Worm (Caenorhabditis elegans) whole organism, young adult: ENCODE data around the gene F52B11.5.
A peak's percentile ranks its signal among the peaks of the same experiment; 100 is the strongest.

ENCODE experiments used
- B0019.2 ChIP-seq: fragments of 200-800 bp; sonication (Bioruptor generic); conservative IDR thresholded peaks from 2 replicates; pipeline ENCODE4 v1.3.6; 2022; ENCODE audit warnings: missing genetic modification reagents, missing genetic modification characterization, missing compliant biosample characterization
- B0035.1 ChIP-seq: sonication (generic microtip); optimal IDR thresholded peaks from 2 replicates; lab custom pipeline; 2016; ENCODE audit warnings: missing genetic modification characterization, mild to moderate bottlenecking, missing compliant biosample characterization, missing genotype, missing genetic modification reagents
- B0261.1 ChIP-seq: sonication (generic microtip); optimal IDR thresholded peaks from 2 replicates; lab custom pipeline; 2016; ENCODE audit warnings: mild to moderate bottlenecking, missing genetic modification characterization, moderate library complexity, missing compliant biosample characterization
- B0336.3 ChIP-seq: fragments of 200-800 bp; sonication (Bioruptor generic); IDR thresholded peaks from 2 replicates; pipeline ENCODE4 v1.3.6; 2022; ENCODE audit warnings: missing genetic modification characterization, missing compliant biosample characterization
- C06A6.2 ChIP-seq: fragments of 200-800 bp; sonication (Bioruptor generic); conservative IDR thresholded peaks from 2 replicates; pipeline ENCODE4 v1.3.6; 2022; ENCODE audit warnings: missing genetic modification characterization, missing compliant biosample characterization
- F23B12.7 ChIP-seq: sonication (generic microtip); optimal IDR thresholded peaks from 2 replicates; lab custom pipeline; 2017; ENCODE audit warnings: missing genetic modification characterization, mild to moderate bottlenecking, missing compliant biosample characterization, antibody characterized with exemption, moderate library complexity; ENCODE audit not compliant: insufficient read depth
- F33H1.4 ChIP-seq: fragments of 200-800 bp; sonication (Bioruptor generic); IDR thresholded peaks from 2 replicates; pipeline ENCODE4 v1.3.6; 2022; ENCODE audit warnings: missing genetic modification reagents, missing genetic modification characterization, missing compliant biosample characterization
- F37B4.10 ChIP-seq: fragments of 200-800 bp; sonication (Bioruptor generic); IDR thresholded peaks from 2 replicates; pipeline ENCODE4 v1.3.6; 2022; ENCODE audit warnings: missing genetic modification characterization, missing compliant biosample characterization
- F49E8.2 ChIP-seq: sonication (generic microtip); optimal IDR thresholded peaks from 3 replicates; lab custom pipeline; 2017; ENCODE audit warnings: missing genetic modification characterization, mild to moderate bottlenecking, missing compliant biosample characterization, antibody characterized with exemption, moderate library complexity; ENCODE audit not compliant: insufficient read depth
- F57A8.1 ChIP-seq: fragments of 200-800 bp; sonication (Bioruptor generic); optimal IDR thresholded peaks from 2 replicates; lab custom pipeline; 2018; ENCODE audit warnings: mild to moderate bottlenecking, missing genetic modification characterization, moderate library complexity, missing compliant biosample characterization
- K11D2.4 ChIP-seq: fragments of 200-800 bp; sonication (Bioruptor generic); IDR thresholded peaks from 2 replicates; pipeline ENCODE4 v1.3.6; 2022; ENCODE audit warnings: missing genetic modification reagents, missing genetic modification characterization, missing compliant biosample characterization
- K12H6.12 ChIP-seq: fragments of 200-800 bp; sonication (Bioruptor generic); optimal IDR thresholded peaks from 2 replicates; lab custom pipeline; 2018; ENCODE audit warnings: mild to moderate bottlenecking, missing genetic modification characterization, missing compliant biosample characterization
- T07F8.4 ChIP-seq: sonication (generic microtip); optimal IDR thresholded peaks from 2 replicates; lab custom pipeline; 2016; ENCODE audit warnings: mild to moderate bottlenecking, missing genetic modification characterization, moderate library complexity, missing compliant biosample characterization
- Y53F4B.3 ChIP-seq: fragments of 200-800 bp; sonication (Bioruptor generic); IDR thresholded peaks from 2 replicates; pipeline ENCODE4 v1.3.6; 2022; ENCODE audit warnings: missing genetic modification reagents, missing genetic modification characterization, missing compliant biosample characterization
- Y67H2A.10 ChIP-seq: fragments of 200-800 bp; sonication (Bioruptor generic); conservative IDR thresholded peaks from 2 replicates; pipeline ENCODE4 v1.3.6; 2022; ENCODE audit warnings: missing genetic modification reagents, missing genetic modification characterization, missing compliant biosample characterization
- aptf-3 ChIP-seq: fragments of 200-800 bp; sonication (Bioruptor generic); IDR thresholded peaks from 2 replicates; pipeline ENCODE4 v1.3.6; 2022; ENCODE audit warnings: missing genetic modification characterization, missing compliant biosample characterization
- attf-6 ChIP-seq: fragments of 200-800 bp; sonication (Bioruptor generic); IDR thresholded peaks from 2 replicates; pipeline ENCODE4 v1.3.6; 2022; ENCODE audit warnings: missing genetic modification reagents, missing genetic modification characterization, missing compliant biosample characterization
- cebp-1 ChIP-seq, 2 experiments: fragments of 200-800 bp in 1 of 2; sonication (Bioruptor generic) in 1 of 2; sonication (generic microtip) in 1 of 2; IDR thresholded peaks in 1 of 2; optimal IDR thresholded peaks in 1 of 2; 2 replicates each; pipeline versions ENCODE4 v1.3.6 to Lab custom; 2017 to 2022; ENCODE audit warnings: missing compliant biosample characterization in 2 of 2, missing genetic modification characterization in 2 of 2, mild to moderate bottlenecking in 1 of 2, missing genetic modification reagents in 1 of 2, moderate library complexity in 1 of 2
- cebp-2 ChIP-seq: fragments of 200-800 bp; sonication (Bioruptor generic); IDR thresholded peaks from 2 replicates; pipeline ENCODE4 v1.3.6; 2022; ENCODE audit warnings: missing genetic modification characterization, missing compliant biosample characterization
- ceh-100 ChIP-seq: fragments of 200-800 bp; sonication (Bioruptor generic); IDR thresholded peaks from 2 replicates; pipeline ENCODE4 v1.3.6; 2022; ENCODE audit warnings: missing genetic modification reagents, missing genetic modification characterization, missing compliant biosample characterization
- ceh-27 ChIP-seq: fragments of 200-800 bp; sonication (Bioruptor generic); optimal IDR thresholded peaks from 2 replicates; lab custom pipeline; 2018; ENCODE audit warnings: mild to moderate bottlenecking, missing genetic modification characterization, moderate library complexity, missing compliant biosample characterization
- die-1 ChIP-seq: sonication (generic microtip); optimal IDR thresholded peaks from 2 replicates; lab custom pipeline; 2016; ENCODE audit warnings: missing genotype, mild to moderate bottlenecking, missing genetic modification characterization, missing compliant biosample characterization
- dpl-1 ChIP-seq: fragments of 150-350 bp; optimal IDR thresholded peaks from 2 replicates; lab custom pipeline; 2014; ENCODE audit warnings: missing biosample characterization, missing genetic modification reagents, missing genetic modification characterization
- efl-1 ChIP-seq: fragments of 150-350 bp; optimal IDR thresholded peaks from 2 replicates; lab custom pipeline; 2014; ENCODE audit warnings: missing biosample characterization, missing genetic modification reagents, missing genetic modification characterization
- egrh-3 ChIP-seq: fragments of 200-800 bp; sonication (Bioruptor generic); IDR thresholded peaks from 2 replicates; pipeline ENCODE4 v1.3.6; 2022; ENCODE audit warnings: missing genetic modification reagents, missing genetic modification characterization, missing compliant biosample characterization
- ekl-4 ChIP-seq: fragments of 200-800 bp; sonication (Bioruptor generic); IDR thresholded peaks from 2 replicates; pipeline ENCODE4 v1.3.6; 2022; ENCODE audit warnings: missing genetic modification reagents, missing genetic modification characterization, missing compliant biosample characterization
- ets-4 ChIP-seq: fragments of 200-800 bp; sonication (Bioruptor generic); optimal IDR thresholded peaks from 2 replicates; lab custom pipeline; 2018; ENCODE audit warnings: mild to moderate bottlenecking, missing genetic modification characterization, missing compliant biosample characterization
- gei-17 ChIP-seq: fragments of 200-800 bp; sonication (Bioruptor generic); optimal IDR thresholded peaks from 2 replicates; lab custom pipeline; 2018; ENCODE audit warnings: mild to moderate bottlenecking, missing genetic modification characterization, missing compliant biosample characterization
- hlh-26 ChIP-seq: fragments of 200-800 bp; sonication (Bioruptor generic); conservative IDR thresholded peaks from 2 replicates; pipeline ENCODE4 v1.3.6; 2022; ENCODE audit warnings: missing genetic modification reagents, missing genetic modification characterization, missing compliant biosample characterization
- lag-1 ChIP-seq: fragments of 200-800 bp; sonication (Bioruptor generic); IDR thresholded peaks from 2 replicates; pipeline ENCODE4 v1.3.6; 2022; ENCODE audit warnings: missing genetic modification reagents, missing genetic modification characterization, missing compliant biosample characterization
- lin-54 ChIP-seq: fragments of 200-800 bp; sonication (Bioruptor generic); optimal IDR thresholded peaks from 2 replicates; lab custom pipeline; 2018; ENCODE audit warnings: mild to moderate bottlenecking, missing genetic modification characterization, missing compliant biosample characterization
- lir-1 ChIP-seq: fragments of 200-800 bp; sonication (Bioruptor generic); conservative IDR thresholded peaks from 2 replicates; pipeline ENCODE4 v1.3.6; 2022; ENCODE audit warnings: missing genetic modification reagents, missing genetic modification characterization, missing compliant biosample characterization
- lsy-27 ChIP-seq: sonication (generic microtip); optimal IDR thresholded peaks from 2 replicates; lab custom pipeline; 2017; ENCODE audit warnings: missing genetic modification characterization, mild to moderate bottlenecking, missing compliant biosample characterization, antibody characterized with exemption, missing genotype, borderline replicate concordance; ENCODE audit not compliant: insufficient read depth
- madf-8 ChIP-seq: fragments of 200-800 bp; sonication (Bioruptor generic); conservative IDR thresholded peaks from 2 replicates; pipeline ENCODE4 v1.3.6; 2022; ENCODE audit warnings: missing genetic modification reagents, missing genetic modification characterization, missing compliant biosample characterization
- nfya-1 ChIP-seq: sonication (generic microtip); optimal IDR thresholded peaks from 2 replicates; lab custom pipeline; 2017; ENCODE audit warnings: antibody characterized with exemption, missing compliant biosample characterization, missing genetic modification characterization, borderline replicate concordance; ENCODE audit not compliant: insufficient read depth
- nfyb-1 ChIP-seq: fragments of 200-800 bp; sonication (Bioruptor generic); IDR thresholded peaks from 2 replicates; pipeline ENCODE4 v1.3.6; 2022; ENCODE audit warnings: missing genetic modification reagents, missing genetic modification characterization, missing compliant biosample characterization
- nhr-120 ChIP-seq: fragments of 200-800 bp; sonication (Bioruptor generic); IDR thresholded peaks from 2 replicates; pipeline ENCODE4 v1.3.6; 2022; ENCODE audit warnings: missing genetic modification characterization, missing compliant biosample characterization
- repo-1 ChIP-seq: sonication (generic microtip); optimal IDR thresholded peaks from 2 replicates; lab custom pipeline; 2017; ENCODE audit warnings: mild to moderate bottlenecking, missing genetic modification characterization, missing compliant biosample characterization
- rpc-1 ChIP-seq, 2 experiments: fragments of 150-350 bp in 1 of 2; sonication (generic microtip) in 1 of 2; optimal IDR thresholded peaks; 2 replicates each; lab custom pipeline; 2014 to 2018; ENCODE audit warnings: missing biosample characterization in 1 of 2, missing genetic modification characterization in 1 of 2, missing genetic modification reagents in 1 of 2, missing genotype in 1 of 2
- sea-2 ChIP-seq: fragments of 200-800 bp; sonication (Bioruptor generic); IDR thresholded peaks from 2 replicates; pipeline ENCODE4 v1.3.6; 2022; ENCODE audit warnings: missing genetic modification characterization, missing compliant biosample characterization
- snpc-1.1 ChIP-seq: sonication (generic microtip); optimal IDR thresholded peaks from 2 replicates; lab custom pipeline; 2017; ENCODE audit warnings: missing genetic modification characterization, mild to moderate bottlenecking, missing compliant biosample characterization, antibody characterized with exemption, moderate library complexity, missing genotype, missing genetic modification reagents; ENCODE audit not compliant: insufficient read depth
- unc-130 ChIP-seq: sonication (generic microtip); optimal IDR thresholded peaks from 2 replicates; lab custom pipeline; 2016; ENCODE audit warnings: missing genetic modification reagents, missing genetic modification characterization, missing compliant biosample characterization
- zfh-2 ChIP-seq: fragments of 200-800 bp; sonication (Bioruptor generic); conservative IDR thresholded peaks from 2 replicates; pipeline ENCODE4 v1.3.6; 2022; ENCODE audit warnings: missing genetic modification reagents, missing genetic modification characterization, missing compliant biosample characterization
- zim-3 ChIP-seq: sonication (generic microtip); optimal IDR thresholded peaks from 2 replicates; lab custom pipeline; 2017; ENCODE audit warnings: mild to moderate bottlenecking, missing genetic modification characterization, moderate library complexity, missing compliant biosample characterization
- ztf-22 ChIP-seq: fragments of 200-800 bp; sonication (Bioruptor generic); optimal IDR thresholded peaks from 2 replicates; lab custom pipeline; 2018; ENCODE audit warnings: mild to moderate bottlenecking, missing genetic modification characterization, moderate library complexity, missing compliant biosample characterization
- ztf-6 ChIP-seq: fragments of 200-800 bp; sonication (Bioruptor generic); IDR thresholded peaks from 2 replicates; pipeline ENCODE4 v1.3.6; 2022; ENCODE audit warnings: missing genetic modification reagents, missing genetic modification characterization, missing compliant biosample characterization

F52B11.5 gene

DNA sequence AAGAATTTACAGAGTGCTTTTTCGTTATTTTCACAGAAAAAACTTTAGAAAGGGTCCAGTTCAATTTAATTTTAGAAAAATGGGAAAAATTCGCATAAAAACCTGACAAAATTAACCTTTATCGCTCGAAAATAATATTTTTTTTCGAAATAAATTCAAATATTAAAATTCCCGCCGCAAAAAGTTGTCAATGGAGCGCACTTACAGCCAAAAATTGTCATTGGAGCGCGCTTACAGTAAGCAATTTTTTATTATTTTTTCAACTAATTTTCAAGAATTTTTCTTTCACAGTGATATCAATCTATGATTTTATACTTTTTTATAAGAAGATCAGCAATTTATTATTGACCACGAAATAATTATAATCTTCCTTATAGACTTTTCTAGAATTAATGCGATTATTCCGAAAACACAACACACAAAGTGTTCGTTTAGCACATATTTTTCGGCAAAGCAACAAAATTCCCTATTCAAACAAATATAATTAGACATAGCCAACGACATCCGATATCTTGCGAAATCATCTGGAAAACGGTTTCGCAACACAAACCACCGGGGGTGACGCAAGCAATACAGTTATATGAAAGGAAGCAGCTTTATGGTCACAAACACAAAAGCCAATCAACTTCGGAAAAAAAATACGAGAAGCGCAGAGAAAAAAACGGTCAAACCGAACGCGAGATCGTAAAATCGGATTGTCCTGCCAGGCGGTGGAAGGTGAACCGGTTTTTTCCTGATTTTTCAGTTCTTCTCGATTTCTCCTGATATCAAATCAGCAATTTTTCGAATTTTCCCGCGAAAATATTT lies 32.6 kb downstream of the F52B11.5 start (continued):
- TF ChIP-seq efl-1 (GFP tag; lab: Kevin White, UChicago) (peak; percentile 66), K12H6.12 (no peak), lin-54 (GFP tag; lab: Kevin White, UChicago) (peak; percentile 70), F37B4.10 (GFP tag; lab: Robert Waterston, UW) (no peak), ets-4 (GFP tag; lab: Kevin White, UChicago) (no peak), cebp-1 (GFP tag; IDR thresholded peaks at IDR 0.05; lab: Robert Waterston, UW) (peak; percentile 96), cebp-1 (tag; optimal IDR thresholded peaks at IDR 0.05; lab: Kevin White, UChicago) (peak; percentile 98), lsy-27 (tag; lab: Kevin White, UChicago) (no peak), sea-2 (GFP tag; lab: Robert Waterston, UW) (no peak), B0019.2 (GFP tag; lab: Robert Waterston, UW) (no peak), B0261.1 (tag; lab: Kevin White, UChicago) (no peak), F33H1.4 (GFP tag; lab: Robert Waterston, UW) (peak; percentile 71), T07F8.4 (no peak), ekl-4 (GFP tag; lab: Robert Waterston, UW) (no peak), cebp-2 (GFP tag; lab: Robert Waterston, UW) (no peak), madf-8 (peak; percentile 47; the same call in 1 of the 2 replicates), Y53F4B.3 (GFP tag; lab: Robert Waterston, UW) (no peak), repo-1 (tag; lab: Kevin White, UChicago) (no peak), lir-1 (no peak), gei-17 (GFP tag; lab: Kevin White, UChicago) (no peak), unc-130 (GFP tag; lab: Kevin White, UChicago) (no peak), ztf-6 (GFP tag; lab: Robert Waterston, UW) (no peak), nfyb-1 (GFP tag; lab: Robert Waterston, UW) (no peak), snpc-1.1 (no peak), dpl-1 (peak; percentile 73), ztf-22 (no peak), zfh-2 (GFP tag; lab: Robert Waterston, UW) (peak; percentile 61; the same call in 1 of the 2 replicates), egrh-3 (GFP tag; lab: Robert Waterston, UW) (no peak), F57A8.1 (GFP tag; lab: Kevin White, UChicago) (no peak), rpc-1 (optimal IDR thresholded peaks at IDR 0.05; lab: Kevin White, UChicago) (no peak), rpc-1 (tag; optimal IDR thresholded peaks at IDR 0.05; lab: Kevin White, UChicago) (no peak), die-1 (tag; lab: Kevin White, UChicago) (no peak), lag-1 (GFP tag; lab: Robert Waterston, UW) (no peak), hlh-26 (GFP tag; lab: Robert Waterston, UW) (no peak), F23B12.7 (tag; lab: Kevin White, UChicago) (no peak), zim-3 (no peak), B0035.1 (tag; lab: Kevin White, UChicago) (no peak), B0336.3 (GFP tag; lab: Robert Waterston, UW) (no peak), nhr-120 (GFP tag; lab: Robert Waterston, UW) (no peak), nfya-1 (tag; lab: Kevin White, UChicago) (no peak), ceh-27 (GFP tag; lab: Kevin White, UChicago) (no peak), aptf-3 (GFP tag; lab: Robert Waterston, UW) (no peak), C06A6.2 (GFP tag; lab: Robert Waterston, UW) (no peak), F49E8.2 (peak; percentile 15), Y67H2A.10 (no peak), attf-6 (GFP tag; lab: Robert Waterston, UW) (peak; percentile 87), K11D2.4 (GFP tag; lab: Robert Waterston, UW) (no peak), ceh-100 (no peak)
